Fruit fly (Drosophila melanogaster): ENCODE measurements around the gene Rh4.

The Rh4 gene

DNA sequence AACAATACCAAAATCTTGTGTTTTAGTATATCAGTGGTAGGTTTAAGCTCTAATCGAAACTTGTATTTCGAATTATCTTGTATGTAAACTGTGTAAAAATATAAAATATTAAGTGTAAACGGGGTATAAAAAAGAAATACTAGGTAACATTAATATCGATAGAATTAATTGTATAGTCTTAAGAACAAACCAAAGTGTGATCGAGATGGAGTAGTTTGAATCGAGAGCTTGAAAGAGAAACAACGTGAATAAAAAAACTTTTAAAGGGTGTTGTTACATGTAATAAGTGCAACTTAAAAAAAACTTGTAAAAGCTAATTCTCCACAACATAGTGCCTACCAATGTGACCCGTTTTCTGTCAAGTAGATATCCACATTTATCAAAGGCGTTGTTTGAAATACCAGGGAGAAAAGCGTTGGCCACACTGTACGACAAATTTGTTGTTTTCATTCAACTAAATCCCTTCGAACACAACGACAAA is 20.2 kb downstream of the Rh4 start, which contains the start of gene TSG101:
Gene TSG101 (plus strand): TSS at position 208 of the 481 bp plus-strand sequence.
- TF ChIP-seq ttk (optimal IDR thresholded peaks at IDR 0.05) (no peak), Sin3A (optimal IDR thresholded peaks at IDR 0.05) (no peak), Myc (optimal IDR thresholded peaks at IDR 0.05) (no peak), h (optimal IDR thresholded peaks at IDR 0.05) (no peak), insv (optimal IDR thresholded peaks at IDR 0.05) (no peak), psq (optimal IDR thresholded peaks at IDR 0.05) (no peak)

DNA sequence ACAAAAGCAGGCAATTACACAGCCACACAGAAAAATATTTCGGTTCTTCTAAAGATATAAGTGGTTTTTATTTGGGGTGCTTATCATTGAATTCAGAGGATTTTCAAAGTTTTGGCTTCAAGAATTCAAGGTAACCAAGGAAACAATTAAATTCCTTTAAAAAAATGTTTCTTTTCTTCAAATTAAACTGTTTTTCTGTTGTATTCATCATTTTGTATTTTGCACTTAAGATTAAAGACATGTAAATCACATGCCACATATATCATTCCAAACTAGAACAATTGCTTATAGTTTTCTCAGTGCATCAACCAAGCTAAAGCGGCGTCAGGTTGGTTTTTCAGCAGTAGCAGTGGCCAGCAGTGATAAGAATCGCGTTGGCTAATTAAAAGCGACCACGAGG is 21.8 kb downstream of the Rh4 start:
- TF ChIP-seq Myc (optimal IDR thresholded peaks at IDR 0.05) (no peak), h (optimal IDR thresholded peaks at IDR 0.05) (no peak), Sin3A (optimal IDR thresholded peaks at IDR 0.05) (no peak), psq (optimal IDR thresholded peaks at IDR 0.05) (no peak), insv (optimal IDR thresholded peaks at IDR 0.05) (no peak), ttk (optimal IDR thresholded peaks at IDR 0.05) (no peak)

DNA sequence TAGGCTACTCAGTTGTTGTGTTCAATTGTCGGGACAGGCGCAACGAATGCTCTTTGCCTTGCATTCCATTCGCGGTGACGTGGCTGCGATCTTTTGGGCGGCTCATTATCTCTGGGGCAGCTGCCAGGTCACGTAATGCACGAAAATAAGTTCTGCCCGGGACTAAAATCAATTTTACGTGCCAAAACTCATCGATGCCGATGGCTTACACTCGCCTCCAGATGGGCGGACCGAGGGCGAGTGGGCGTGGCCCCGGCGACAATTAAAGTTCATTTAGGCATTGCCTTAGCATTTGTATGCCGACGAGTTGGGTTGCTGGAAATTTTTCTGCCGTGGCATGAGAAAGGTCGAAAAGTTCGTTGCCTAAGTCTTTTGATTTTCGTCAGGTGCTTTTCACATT is 25.6 kb downstream of the Rh4 start:
- no peak for TF ChIP-seq Sin3A (optimal IDR thresholded peaks at IDR 0.05)
- no peak for TF ChIP-seq insv (optimal IDR thresholded peaks at IDR 0.05)
- TF ChIP-seq Myc (optimal IDR thresholded peaks at IDR 0.05) = no peak
- TF ChIP-seq h (optimal IDR thresholded peaks at IDR 0.05) = no peak
- TF ChIP-seq ttk (optimal IDR thresholded peaks at IDR 0.05) = no peak
- TF ChIP-seq psq (optimal IDR thresholded peaks at IDR 0.05) = no peak

DNA sequence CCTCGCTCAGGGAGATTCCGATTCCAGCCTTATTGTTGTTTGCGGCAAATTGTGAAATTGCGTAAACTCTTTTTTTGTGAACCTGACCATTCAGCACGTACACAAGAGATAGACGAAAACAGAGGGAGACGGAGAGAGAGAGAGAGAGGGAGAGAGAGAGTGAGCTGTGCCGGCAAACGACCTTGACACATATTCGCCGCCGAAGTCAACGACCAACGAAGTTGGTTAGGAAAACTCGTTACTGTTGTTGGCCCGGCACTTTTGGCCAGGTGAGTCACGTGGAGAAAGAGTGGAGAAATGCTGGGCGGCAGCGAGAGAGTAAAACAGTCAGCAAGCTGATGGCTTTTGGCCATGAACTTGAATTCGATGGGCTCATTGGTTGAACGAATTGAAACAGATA is 32.3 kb downstream of the Rh4 start:
- TF ChIP-seq Myc (optimal IDR thresholded peaks at IDR 0.05) (no peak), psq (optimal IDR thresholded peaks at IDR 0.05) (no peak), insv (optimal IDR thresholded peaks at IDR 0.05) (no peak), ttk (optimal IDR thresholded peaks at IDR 0.05) (no peak), h (optimal IDR thresholded peaks at IDR 0.05) (no peak), Sin3A (optimal IDR thresholded peaks at IDR 0.05) (no peak)

DNA sequence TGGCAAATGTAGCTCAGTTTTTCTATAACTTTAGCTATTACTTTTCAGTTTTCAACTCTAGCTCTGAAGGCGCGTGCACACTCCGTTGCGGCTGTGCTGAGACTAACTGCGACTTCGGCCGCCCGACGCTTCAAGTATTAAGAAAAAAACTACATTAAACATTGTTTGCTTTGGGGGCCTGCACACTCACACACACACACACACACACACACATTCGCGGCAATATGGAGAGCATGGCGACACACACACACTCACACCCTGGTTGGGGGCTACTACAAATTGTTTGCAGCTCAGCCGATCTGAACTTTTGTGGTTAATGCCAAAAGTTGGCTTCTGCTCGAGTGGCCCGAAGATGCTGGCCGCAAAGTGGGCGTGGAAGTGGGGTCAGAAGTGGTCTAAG is 33.4 kb downstream of the Rh4 start, which contains the start of gene CG13024:
Gene CG13024 (minus strand): TSS at position 108 of the 400 bp plus-strand sequence.
- no peak for TF ChIP-seq ttk (optimal IDR thresholded peaks at IDR 0.05)
- TF ChIP-seq insv (optimal IDR thresholded peaks at IDR 0.05) = no peak
- no peak for TF ChIP-seq psq (optimal IDR thresholded peaks at IDR 0.05)
- no peak for TF ChIP-seq h (optimal IDR thresholded peaks at IDR 0.05)
- TF ChIP-seq Sin3A (optimal IDR thresholded peaks at IDR 0.05) = no peak
- no peak for TF ChIP-seq Myc (optimal IDR thresholded peaks at IDR 0.05)

DNA sequence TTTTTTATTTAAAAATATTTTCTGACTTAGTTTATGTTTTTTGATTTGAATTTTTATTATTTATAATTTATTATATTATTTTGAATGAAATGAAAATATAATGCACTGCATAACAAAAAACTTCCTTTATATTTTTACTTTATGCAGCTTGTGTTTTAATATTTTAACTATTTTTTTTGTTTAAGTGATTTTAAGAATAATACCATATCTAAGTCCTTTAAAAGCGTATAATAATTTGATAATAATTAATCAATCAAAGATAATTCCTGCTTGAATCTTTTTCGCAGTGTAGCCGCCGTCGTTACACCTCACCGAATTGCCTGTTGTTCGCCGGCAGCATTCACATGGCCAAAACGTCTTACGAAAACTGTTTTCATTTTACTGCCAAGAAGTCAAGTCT is 37.1 kb downstream of the Rh4 start:
- TF ChIP-seq ttk (optimal IDR thresholded peaks at IDR 0.05) (no peak), psq (optimal IDR thresholded peaks at IDR 0.05) (no peak), Sin3A (optimal IDR thresholded peaks at IDR 0.05) (no peak), insv (optimal IDR thresholded peaks at IDR 0.05) (no peak), h (optimal IDR thresholded peaks at IDR 0.05) (no peak), Myc (optimal IDR thresholded peaks at IDR 0.05) (no peak)

DNA sequence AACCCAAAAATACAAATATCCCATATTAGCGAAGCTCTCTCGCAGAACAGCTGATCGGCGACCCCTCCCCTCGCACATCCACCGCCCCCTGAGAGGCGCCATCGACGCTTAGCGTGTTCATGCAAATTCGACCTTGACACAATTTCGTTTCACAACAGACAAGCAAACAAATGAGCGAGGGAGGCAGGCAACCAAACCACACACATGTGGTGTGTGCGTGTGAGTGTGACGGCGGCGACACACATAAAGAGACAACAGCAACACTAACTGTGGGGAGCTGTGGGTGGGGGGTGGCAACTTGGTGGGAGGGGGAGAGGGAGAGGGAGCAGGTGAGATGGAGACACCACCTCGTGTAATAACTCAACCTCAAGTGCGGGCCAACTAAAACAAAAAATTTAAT is 37.6 kb downstream of the Rh4 start:
- TF ChIP-seq Sin3A (optimal IDR thresholded peaks at IDR 0.05) (no peak), Myc (optimal IDR thresholded peaks at IDR 0.05) (no peak)

DNA sequence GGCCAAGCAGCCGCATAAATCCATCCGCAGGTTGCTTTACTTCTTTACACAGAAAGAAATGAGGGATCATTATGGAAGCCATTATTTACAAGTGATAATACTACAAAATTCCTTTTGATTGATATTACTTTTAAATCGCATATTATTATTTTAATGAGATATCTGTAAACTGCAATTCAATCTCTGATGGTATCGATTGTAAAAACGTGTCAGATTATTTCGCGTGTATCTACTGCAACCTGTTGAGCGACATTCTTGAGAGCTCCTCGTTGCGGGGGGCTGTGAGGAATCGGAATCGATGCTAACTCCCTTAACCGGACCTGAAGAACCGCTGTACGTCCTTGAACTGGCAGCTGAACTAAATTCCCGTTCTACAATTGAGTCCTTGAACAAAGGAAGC is 44.3 kb downstream of the Rh4 start:
- TF ChIP-seq psq (optimal IDR thresholded peaks at IDR 0.05) = no peak
- TF ChIP-seq Sin3A (optimal IDR thresholded peaks at IDR 0.05) = no peak
- no peak for TF ChIP-seq insv (optimal IDR thresholded peaks at IDR 0.05)
- TF ChIP-seq h (optimal IDR thresholded peaks at IDR 0.05) = no peak
- no peak for TF ChIP-seq Myc (optimal IDR thresholded peaks at IDR 0.05)
- no peak for TF ChIP-seq ttk (optimal IDR thresholded peaks at IDR 0.05)

DNA sequence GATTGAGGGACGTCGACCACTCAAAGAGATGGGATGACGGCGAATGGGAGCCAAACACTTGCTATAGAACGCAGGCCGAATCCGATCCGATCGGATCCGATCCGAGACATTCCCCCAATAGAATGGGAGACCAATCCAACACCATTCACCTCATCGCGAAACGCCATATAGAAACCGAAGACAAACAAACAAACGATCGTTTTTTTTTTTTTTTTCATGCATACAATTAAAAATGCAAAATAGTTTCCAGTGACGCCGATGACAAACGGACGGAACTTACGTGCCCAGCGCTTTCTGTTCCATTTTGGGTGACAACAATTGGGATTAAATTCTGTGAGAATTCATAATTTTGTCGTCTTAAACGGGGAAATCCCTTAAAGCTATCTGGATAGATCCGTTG is 48.3 kb downstream of the Rh4 start:
- TF ChIP-seq psq (optimal IDR thresholded peaks at IDR 0.05) (no peak), insv (optimal IDR thresholded peaks at IDR 0.05) (no peak), Myc (optimal IDR thresholded peaks at IDR 0.05) (no peak), h (optimal IDR thresholded peaks at IDR 0.05) (no peak), Sin3A (optimal IDR thresholded peaks at IDR 0.05) (no peak), ttk (optimal IDR thresholded peaks at IDR 0.05) (no peak)

DNA sequence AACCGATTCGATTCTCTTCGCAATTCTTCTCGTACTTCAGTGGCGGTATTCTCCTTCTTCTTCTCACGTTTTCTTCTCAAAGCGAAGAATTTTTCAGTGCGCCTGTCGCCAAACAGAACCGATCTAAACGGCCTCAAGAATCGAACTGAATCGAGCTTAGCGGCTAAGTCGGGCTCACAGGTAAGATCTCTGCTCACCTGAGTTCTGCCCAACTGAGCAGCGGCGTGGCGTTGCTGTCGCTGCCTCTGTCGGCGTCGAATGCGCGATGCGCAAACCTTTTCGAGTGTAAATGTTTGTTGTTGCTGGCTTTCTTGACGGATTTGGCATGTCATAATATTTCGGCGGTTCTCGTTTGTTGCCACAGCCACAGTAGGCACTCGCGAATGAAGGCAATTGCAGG is 50.4 kb downstream of the Rh4 start:
- no peak for TF ChIP-seq ttk (optimal IDR thresholded peaks at IDR 0.05)
- no peak for TF ChIP-seq h (optimal IDR thresholded peaks at IDR 0.05)
- TF ChIP-seq insv (optimal IDR thresholded peaks at IDR 0.05) = no peak
- TF ChIP-seq Sin3A (optimal IDR thresholded peaks at IDR 0.05) = no peak
- no peak for TF ChIP-seq Myc (optimal IDR thresholded peaks at IDR 0.05)
- no peak for TF ChIP-seq psq (optimal IDR thresholded peaks at IDR 0.05)

DNA sequence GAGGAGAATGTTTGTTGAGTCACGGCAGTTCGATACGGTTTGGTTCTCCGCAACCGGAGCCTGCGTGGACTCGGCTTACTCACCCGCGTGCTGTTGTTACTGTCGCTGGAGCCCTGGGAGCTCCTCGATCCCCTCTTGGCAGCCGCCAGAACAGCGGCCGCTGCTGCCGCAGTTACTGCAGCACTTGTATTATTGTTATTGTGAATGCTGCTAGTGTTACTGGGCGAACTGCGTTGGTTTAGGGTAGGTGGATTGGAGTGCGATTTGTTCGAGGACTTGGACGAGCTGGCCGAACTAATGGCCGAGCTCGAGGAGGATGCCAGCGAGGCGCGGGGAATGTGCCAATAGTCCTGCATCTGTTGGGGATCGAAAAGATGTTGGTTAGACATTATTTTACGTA is 51.8 kb downstream of the Rh4 start:
- no peak for TF ChIP-seq ttk (optimal IDR thresholded peaks at IDR 0.05)
- TF ChIP-seq Myc (optimal IDR thresholded peaks at IDR 0.05) = no peak
- TF ChIP-seq Sin3A (optimal IDR thresholded peaks at IDR 0.05) = no peak
- no peak for TF ChIP-seq psq (optimal IDR thresholded peaks at IDR 0.05)
- no peak for TF ChIP-seq h (optimal IDR thresholded peaks at IDR 0.05)
- no peak for TF ChIP-seq insv (optimal IDR thresholded peaks at IDR 0.05)

DNA sequence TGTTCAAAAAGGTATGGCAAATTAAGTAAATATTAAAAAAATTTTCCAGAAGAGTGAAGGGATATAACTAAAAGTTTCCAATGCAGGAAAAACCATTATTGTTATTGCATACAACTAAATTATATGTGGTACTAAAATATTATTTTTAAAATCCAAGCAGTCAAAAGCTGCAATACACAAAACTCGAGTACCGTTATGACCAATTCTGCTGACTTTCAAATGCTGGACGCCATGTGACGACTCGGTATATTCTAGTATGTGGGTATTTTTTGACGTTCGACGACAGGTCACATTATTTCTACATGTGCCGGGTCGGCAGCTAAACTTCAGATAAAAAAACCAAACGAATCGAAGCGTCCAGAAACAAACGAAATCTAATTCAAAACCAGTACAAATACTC is 54.2 kb downstream of the Rh4 start:
- TF ChIP-seq insv (optimal IDR thresholded peaks at IDR 0.05) = no peak
- TF ChIP-seq psq (optimal IDR thresholded peaks at IDR 0.05) = no peak
- TF ChIP-seq h (optimal IDR thresholded peaks at IDR 0.05) = no peak
- no peak for TF ChIP-seq Sin3A (optimal IDR thresholded peaks at IDR 0.05)
- no peak for TF ChIP-seq ttk (optimal IDR thresholded peaks at IDR 0.05)
- no peak for TF ChIP-seq Myc (optimal IDR thresholded peaks at IDR 0.05)

DNA sequence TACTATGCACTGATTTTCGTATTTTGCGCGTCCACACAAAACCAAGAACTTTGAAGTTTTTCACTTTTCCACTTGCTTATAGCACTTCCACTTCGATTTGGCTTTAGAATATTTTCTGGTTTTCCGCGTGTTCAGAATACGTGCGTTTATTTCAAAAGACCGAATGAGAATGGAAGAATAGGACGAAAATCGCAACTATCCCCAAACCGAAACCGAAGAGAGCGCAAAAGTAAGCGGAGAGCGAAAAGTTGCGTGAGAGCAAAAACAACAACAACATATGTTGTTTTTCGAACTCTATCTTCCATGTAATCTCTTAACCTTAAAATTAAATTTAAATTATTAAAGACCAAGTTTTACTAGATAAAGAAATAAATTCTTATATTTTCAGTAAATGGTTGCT is 54.8 kb downstream of the Rh4 start, which contains the start of gene CG9674:
Gene CG9674 (minus strand): TSS at position 174 of the 400 bp plus-strand sequence.
- TF ChIP-seq Sin3A (optimal IDR thresholded peaks at IDR 0.05) (no peak), Myc (optimal IDR thresholded peaks at IDR 0.05) (no peak), insv (optimal IDR thresholded peaks at IDR 0.05) (no peak), psq (optimal IDR thresholded peaks at IDR 0.05) (no peak), ttk (optimal IDR thresholded peaks at IDR 0.05) (no peak), h (optimal IDR thresholded peaks at IDR 0.05) (no peak)

Data from Kc167 (cell line).